Fruit fly (Drosophila melanogaster) whole organism, embryonic: Measurements from ENCODE around the gene kis.
A peak's percentile ranks its signal among the peaks of the same experiment; 100 is the strongest.

Source experiments
- ATbp ChIP-seq: fragments of 200-800 bp; sonication (Bioruptor generic); optimal IDR thresholded peaks from 2 replicates; lab custom pipeline; 2017; ENCODE audit warnings: missing biosample characterization, mild to moderate bottlenecking, missing genetic modification characterization, missing genetic modification reagents
- Bteb2 ChIP-seq: fragments of 200-800 bp; sonication (Bioruptor generic); optimal IDR thresholded peaks from 2 replicates; lab custom pipeline; 2016; ENCODE audit warnings: missing biosample characterization, missing genetic modification characterization
- CG10147 ChIP-seq: fragments of 200-800 bp; sonication (Bioruptor generic); optimal IDR thresholded peaks from 2 replicates; lab custom pipeline; 2019; ENCODE audit warnings: missing biosample characterization, mild to moderate bottlenecking, missing genetic modification characterization, moderate library complexity
- CG10209 ChIP-seq: fragments of 200-800 bp; sonication (Bioruptor generic); optimal IDR thresholded peaks from 3 replicates; lab custom pipeline; 2017; ENCODE audit warnings: missing biosample characterization, mild to moderate bottlenecking, missing genetic modification characterization, missing genetic modification reagents
- CG10267 ChIP-seq: fragments of 200-800 bp; sonication (Bioruptor generic); optimal IDR thresholded peaks from 2 replicates; lab custom pipeline; 2018; ENCODE audit warnings: missing biosample characterization, mild to moderate bottlenecking, missing genetic modification characterization, moderate library complexity
- CG12219 ChIP-seq: fragments of 200-800 bp; sonication (Bioruptor generic); optimal IDR thresholded peaks from 3 replicates; lab custom pipeline; 2018; ENCODE audit warnings: missing biosample characterization, mild to moderate bottlenecking, missing genetic modification characterization
- CG12769 ChIP-seq: fragments of 200-800 bp; sonication (Bioruptor generic); optimal IDR thresholded peaks from 2 replicates; lab custom pipeline; 2019; ENCODE audit warnings: missing biosample characterization, mild to moderate bottlenecking, missing genetic modification characterization, moderate library complexity
- CG13296 ChIP-seq: fragments of 200-800 bp; sonication (Bioruptor generic); optimal IDR thresholded peaks from 3 replicates; lab custom pipeline; 2018; ENCODE audit warnings: missing biosample characterization, mild to moderate bottlenecking, missing genetic modification characterization
- CG13624 ChIP-seq: fragments of 200-800 bp; sonication (Bioruptor generic); optimal IDR thresholded peaks from 2 replicates; lab custom pipeline; 2016; ENCODE audit warnings: missing biosample characterization, missing genetic modification characterization
- CG14014 ChIP-seq: fragments of 200-800 bp; sonication (Bioruptor generic); IDR thresholded peaks from 2 replicates; pipeline ENCODE4 v1.3.6; 2022; ENCODE audit warnings: missing biosample characterization, missing genetic modification characterization
- CG17186 ChIP-seq: fragments of 200-800 bp; sonication (Bioruptor generic); optimal IDR thresholded peaks from 3 replicates; lab custom pipeline; 2017; ENCODE audit warnings: missing biosample characterization, missing genetic modification reagents, missing genetic modification characterization
- CG17359 ChIP-seq: fragments of 200-800 bp; sonication (Bioruptor generic); optimal IDR thresholded peaks from 3 replicates; lab custom pipeline; 2018; ENCODE audit warnings: missing biosample characterization, mild to moderate bottlenecking, missing genetic modification characterization, moderate library complexity
- CG2116 ChIP-seq: fragments of 200-800 bp; sonication (Bioruptor generic); optimal IDR thresholded peaks from 3 replicates; lab custom pipeline; 2018; ENCODE audit warnings: missing biosample characterization, mild to moderate bottlenecking, missing genetic modification characterization
- CG3065 ChIP-seq: fragments of 200-800 bp; sonication (Bioruptor generic); optimal IDR thresholded peaks from 2 replicates; lab custom pipeline; 2016; ENCODE audit warnings: missing biosample characterization, missing genetic modification characterization
- CG3847 ChIP-seq: fragments of 200-800 bp; sonication (Bioruptor generic); IDR thresholded peaks from 2 replicates; pipeline ENCODE4 v1.3.6; 2022; ENCODE audit warnings: missing biosample characterization, missing genetic modification characterization
- CG4854 ChIP-seq: fragments of 200-800 bp; sonication (Bioruptor generic); optimal IDR thresholded peaks from 2 replicates; lab custom pipeline; 2016; ENCODE audit warnings: missing biosample characterization, missing genetic modification characterization, inconsistent platforms
- CG5180 ChIP-seq: fragments of 200-800 bp; sonication (Bioruptor generic); optimal IDR thresholded peaks from 3 replicates; lab custom pipeline; 2017; ENCODE audit warnings: missing biosample characterization, missing genetic modification characterization, mild to moderate bottlenecking, moderate library complexity, missing genetic modification reagents
- CG7556 ChIP-seq: fragments of 200-800 bp; sonication (Bioruptor generic); optimal IDR thresholded peaks from 2 replicates; lab custom pipeline; 2017; ENCODE audit warnings: missing biosample characterization, mild to moderate bottlenecking, missing genetic modification characterization
- CG8290 ChIP-seq, 3 experiments: fragments of 200-800 bp; sonication (Bioruptor generic); optimal IDR thresholded peaks; 2 replicates each; lab custom pipeline; 2016 to 2019; ENCODE audit warnings: missing biosample characterization in 3 of 3, missing genetic modification characterization in 3 of 3, mild to moderate bottlenecking in 2 of 3, moderate library complexity in 1 of 3
- Dad ChIP-seq: fragments of 200-800 bp; sonication (Bioruptor generic); optimal IDR thresholded peaks from 3 replicates; lab custom pipeline; 2016; ENCODE audit warnings: missing biosample characterization, missing genetic modification characterization
- Dbx ChIP-seq: fragments of 200-800 bp; sonication (Bioruptor generic); IDR thresholded peaks from 3 replicates; pipeline ENCODE4 v1.3.6; 2022; ENCODE audit warnings: missing biosample characterization, missing genetic modification characterization
- Drgx ChIP-seq: fragments of 200-800 bp; sonication (Bioruptor generic); IDR thresholded peaks from 2 replicates; pipeline ENCODE4 v1.3.6; 2022; ENCODE audit warnings: missing biosample characterization, missing genetic modification characterization
- Hand ChIP-seq: fragments of 200-800 bp; sonication (Bioruptor generic); optimal IDR thresholded peaks from 2 replicates; lab custom pipeline; 2017; ENCODE audit warnings: mild to moderate bottlenecking, missing biosample characterization, missing genetic modification reagents, missing genetic modification characterization
- Kr ChIP-seq: fragments of 200-800 bp; sonication (Bioruptor generic); optimal IDR thresholded peaks from 2 replicates; lab custom pipeline; 2017; ENCODE audit warnings: missing biosample characterization, mild to moderate bottlenecking, missing genetic modification characterization
- NC2α ChIP-seq: fragments of 200-800 bp; sonication (Bioruptor generic); optimal IDR thresholded peaks from 2 replicates; lab custom pipeline; 2016; ENCODE audit warnings: missing biosample characterization, missing genetic modification characterization
- NC2β ChIP-seq: fragments of 200-800 bp; sonication (Bioruptor generic); optimal IDR thresholded peaks from 2 replicates; lab custom pipeline; 2016; ENCODE audit warnings: missing biosample characterization, missing genetic modification characterization
- Nf-YB ChIP-seq: fragments of 200-800 bp; sonication (Bioruptor generic); optimal IDR thresholded peaks from 3 replicates; lab custom pipeline; 2019; ENCODE audit warnings: missing biosample characterization, mild to moderate bottlenecking, missing genetic modification characterization, moderate library complexity
- PHDP ChIP-seq: fragments of 200-800 bp; sonication (Bioruptor generic); optimal IDR thresholded peaks from 3 replicates; lab custom pipeline; 2018; ENCODE audit warnings: missing biosample characterization, mild to moderate bottlenecking, missing genetic modification characterization, moderate library complexity
- Rfx ChIP-seq: fragments of 200-800 bp; sonication (Bioruptor generic); IDR thresholded peaks from 2 replicates; pipeline ENCODE4 v1.3.6; 2022; ENCODE audit warnings: missing biosample characterization, missing genetic modification characterization
- Sry-β ChIP-seq: fragments of 200-800 bp; sonication (Bioruptor generic); optimal IDR thresholded peaks from 2 replicates; lab custom pipeline; 2018; ENCODE audit warnings: missing biosample characterization, mild to moderate bottlenecking, missing genetic modification characterization, moderate library complexity
- Stat92E ChIP-seq, 3 experiments: fragments of >200 bp in 2 of 3; fragments of 200-800 bp in 1 of 3; sonication (Bioruptor generic) in 1 of 3; optimal IDR thresholded peaks; 2 replicates each; lab custom pipeline; 2017 to 2019; ENCODE audit warnings: missing biosample characterization in 3 of 3, missing genetic modification characterization in 3 of 3, mild to moderate bottlenecking in 1 of 3, moderate library complexity in 1 of 3
- cato ChIP-seq: fragments of 200-800 bp; sonication (Bioruptor generic); optimal IDR thresholded peaks from 2 replicates; lab custom pipeline; 2016; ENCODE audit warnings: missing biosample characterization, missing genetic modification characterization, borderline replicate concordance
- cg ChIP-seq: fragments of 200-800 bp; sonication (Bioruptor generic); optimal IDR thresholded peaks from 3 replicates; lab custom pipeline; 2019; ENCODE audit warnings: missing biosample characterization, mild to moderate bottlenecking, missing genetic modification characterization, moderate library complexity
- da ChIP-seq: fragments of 200-800 bp; sonication (Bioruptor generic); optimal IDR thresholded peaks from 2 replicates; lab custom pipeline; 2016; ENCODE audit warnings: missing biosample characterization, missing genetic modification characterization
- fd3F ChIP-seq: fragments of 200-800 bp; sonication (Bioruptor generic); optimal IDR thresholded peaks from 2 replicates; lab custom pipeline; 2018; ENCODE audit warnings: missing biosample characterization, mild to moderate bottlenecking, missing genetic modification characterization, moderate library complexity
- gce ChIP-seq: fragments of 200-800 bp; sonication (Bioruptor generic); IDR thresholded peaks from 3 replicates; pipeline ENCODE4 v1.3.6; 2022; ENCODE audit warnings: missing biosample characterization, missing genetic modification characterization
- gfzf ChIP-seq: fragments of 200-800 bp; sonication (Bioruptor generic); optimal IDR thresholded peaks from 2 replicates; lab custom pipeline; 2016; ENCODE audit warnings: missing biosample characterization, mild to moderate bottlenecking, missing genetic modification characterization, moderate library complexity
- hbn ChIP-seq: fragments of 200-800 bp; sonication (Bioruptor generic); IDR thresholded peaks from 2 replicates; pipeline ENCODE4 v1.3.6; 2022; ENCODE audit warnings: missing biosample characterization, missing genetic modification characterization; ENCODE audit not compliant: partially characterized antibody
- her ChIP-seq: fragments of 200-800 bp; sonication (Bioruptor generic); optimal IDR thresholded peaks from 2 replicates; lab custom pipeline; 2016; ENCODE audit warnings: missing biosample characterization, missing genetic modification characterization
- jumu ChIP-seq: fragments of 200-800 bp; sonication (Bioruptor generic); optimal IDR thresholded peaks from 3 replicates; lab custom pipeline; 2016; ENCODE audit warnings: missing biosample characterization, missing genetic modification characterization
- luna ChIP-seq: fragments of 200-800 bp; sonication (Bioruptor generic); optimal IDR thresholded peaks from 2 replicates; lab custom pipeline; 2016; ENCODE audit warnings: missing biosample characterization, missing genetic modification characterization
- pfk ChIP-seq: fragments of 200-800 bp; sonication (Bioruptor generic); optimal IDR thresholded peaks from 2 replicates; lab custom pipeline; 2018; ENCODE audit warnings: missing biosample characterization, mild to moderate bottlenecking, missing genetic modification characterization, moderate library complexity
- ranshi ChIP-seq: fragments of 200-800 bp; sonication (Bioruptor generic); IDR thresholded peaks from 2 replicates; pipeline ENCODE4 v1.3.6; 2022; ENCODE audit warnings: missing biosample characterization, missing genetic modification characterization
- sens ChIP-seq: fragments of 200-800 bp; sonication (Bioruptor generic); peaks from one replicate; lab custom pipeline; 2016; ENCODE audit warnings: missing biosample characterization, missing genetic modification characterization
- tap ChIP-seq: fragments of 200-800 bp; optimal IDR thresholded peaks from 3 replicates; lab custom pipeline; 2019; ENCODE audit warnings: missing biosample characterization, mild to moderate bottlenecking, missing genetic modification characterization, moderate library complexity
- tna ChIP-seq: fragments of 200-800 bp; sonication (Bioruptor generic); IDR thresholded peaks from 2 replicates; pipeline ENCODE4 v1.3.6; 2022; ENCODE audit warnings: missing biosample characterization, missing genetic modification characterization; ENCODE audit not compliant: partially characterized antibody
- unc-4 ChIP-seq: fragments of 200-800 bp; sonication (Bioruptor generic); IDR thresholded peaks from 2 replicates; pipeline ENCODE4 v1.3.6; 2022; ENCODE audit warnings: missing biosample characterization, missing genetic modification characterization; ENCODE audit not compliant: partially characterized antibody
- unpg ChIP-seq: fragments of 200-800 bp; sonication (Bioruptor generic); optimal IDR thresholded peaks from 3 replicates; lab custom pipeline; 2018; ENCODE audit warnings: missing biosample characterization, mild to moderate bottlenecking, missing genetic modification characterization, moderate library complexity
- yki ChIP-seq: fragments of >200 bp; optimal IDR thresholded peaks from 3 replicates; lab custom pipeline; 2018

kis gene

dm6 chr2L:285596-286023 is 35.0 kb upstream of the kis start (continued):
- TF ChIP-seq CG12219 (GFP tag; lab: Kevin White, UChicago), result peak; percentile 70
- TF ChIP-seq yki (lab: Kevin White, UChicago), result no peak
- TF ChIP-seq luna, result peak; percentile 20
- TF ChIP-seq CG12769 (tag; lab: Kevin White, UChicago), result peak; percentile 69
- TF ChIP-seq CG3065 (GFP tag; lab: Kevin White, UChicago), result peak; percentile 60
- TF ChIP-seq her (GFP tag; lab: Kevin White, UChicago), result peak; percentile 47
- TF ChIP-seq Dbx (GFP tag; lab: Robert Waterston, UW), result peak; percentile 64; the same call in 2 of the 3 replicates
- TF ChIP-seq CG5180 (GFP tag; lab: Kevin White, UChicago), result peak; percentile 69
- TF ChIP-seq Stat92E (GFP tag; optimal IDR thresholded peaks at IDR 0.05; lab: Kevin White, UChicago), result peak in 1 of 3 experiments; percentile 56
- peak; percentile 52 for TF ChIP-seq CG3847
- TF ChIP-seq tap, result peak; percentile 54
- TF ChIP-seq Rfx, result peak; percentile 75
- TF ChIP-seq CG10147 (GFP tag; lab: Kevin White, UChicago), result peak; percentile 53
- TF ChIP-seq hbn (GFP tag; lab: Robert Waterston, UW), result 0 out of 2 replicates have a peak, but pooled peaks have one; percentile 15
- TF ChIP-seq Sry-β (GFP tag; lab: Kevin White, UChicago), result peak; percentile 6
- peak; percentile 17 for TF ChIP-seq CG17186 (GFP tag; lab: Kevin White, UChicago)
- peak; percentile 15 for TF ChIP-seq fd3F
- no peak for TF ChIP-seq CG4854 (GFP tag; lab: Kevin White, UChicago)
- TF ChIP-seq ATbp, result peak; percentile 43
- peak; percentile 39; the same call in 1 of the 2 replicates for TF ChIP-seq ranshi (GFP tag; lab: Robert Waterston, UW)
- TF ChIP-seq Kr, result no peak
- no peak for TF ChIP-seq gce (GFP tag; lab: Robert Waterston, UW)
- TF ChIP-seq CG17359 (tag; lab: Kevin White, UChicago), result peak; percentile 52
- TF ChIP-seq da, result peak; percentile 12
- TF ChIP-seq Hand (GFP tag; lab: Kevin White, UChicago), result peak; percentile 27
- peak; percentile 70 for TF ChIP-seq PHDP (tag; lab: Kevin White, UChicago)
- peak; percentile 0 for TF ChIP-seq cg (GFP tag; lab: Kevin White, UChicago)
- TF ChIP-seq NC2α (GFP tag; lab: Kevin White, UChicago), result peak; percentile 5
- peak; percentile 54 for TF ChIP-seq CG13296 (GFP tag; lab: Kevin White, UChicago)
- TF ChIP-seq unc-4 (GFP tag; lab: Robert Waterston, UW), result peak; percentile 43; the same call in 1 of the 2 replicates
- peak; percentile 5 for TF ChIP-seq Dad
- peak; percentile 59 for TF ChIP-seq CG10267
- 0 out of 2 replicates have a peak, but pooled peaks have one; percentile 14 for TF ChIP-seq tna (GFP tag; lab: Robert Waterston, UW)
- peak; percentile 43 for TF ChIP-seq CG7556 (GFP tag; lab: Kevin White, UChicago)
- TF ChIP-seq CG13624, result peak; percentile 42
- TF ChIP-seq CG2116 (GFP tag; lab: Kevin White, UChicago), result peak; percentile 71
- 0 out of 2 replicates have a peak, but pooled peaks have one; percentile 25 for TF ChIP-seq Drgx (GFP tag; lab: Robert Waterston, UW)
- peak; percentile 48 for TF ChIP-seq Bteb2 (GFP tag; lab: Kevin White, UChicago)
- TF ChIP-seq CG8290 (GFP tag; optimal IDR thresholded peaks at IDR 0.05; lab: Kevin White, UChicago), result peak; percentile 59
- TF ChIP-seq CG8290 (tag; optimal IDR thresholded peaks at IDR 0.05; lab: Kevin White, UChicago), result peak; percentile 8 to 88
- TF ChIP-seq gfzf (GFP tag; lab: Kevin White, UChicago), result peak; percentile 85
- peak; percentile 58 for TF ChIP-seq unpg (GFP tag; lab: Kevin White, UChicago)
- no peak for TF ChIP-seq cato
- peak; percentile 17 for TF ChIP-seq CG10209 (GFP tag; lab: Kevin White, UChicago)
- TF ChIP-seq sens (GFP tag; lab: Kevin White, UChicago), result peak; percentile 84
- TF ChIP-seq jumu (GFP tag; lab: Kevin White, UChicago), result peak; percentile 13
- TF ChIP-seq CG14014 (GFP tag; lab: Robert Waterston, UW), result peak; percentile 21; the same call in 1 of the 2 replicates
- TF ChIP-seq NC2β (GFP tag; lab: Kevin White, UChicago), result peak; percentile 16
- peak; percentile 4 for TF ChIP-seq pfk (GFP tag; lab: Kevin White, UChicago)
- TF ChIP-seq Nf-YB (GFP tag; lab: Kevin White, UChicago), result peak; percentile 44
